Fruit fly (Drosophila melanogaster) whole organism, embryonic: ENCODE measurements around the gene CG17855.

ENCODE experiments used
- Atf6 ChIP-seq: fragments of 200-800 bp; sonication (Bioruptor generic); IDR thresholded peaks from 2 replicates; pipeline ENCODE4 v1.3.6; 2022; ENCODE audit warnings: missing biosample characterization, missing genetic modification characterization
- CG10274 ChIP-seq: fragments of 200-800 bp; sonication (Bioruptor generic); optimal IDR thresholded peaks from 3 replicates; lab custom pipeline; 2017; ENCODE audit warnings: missing biosample characterization, mild to moderate bottlenecking, missing genetic modification characterization
- CG11247 ChIP-seq: fragments of 200-800 bp; sonication (Bioruptor generic); IDR thresholded peaks from 2 replicates; pipeline ENCODE4 v1.3.6; 2022; ENCODE audit warnings: missing biosample characterization, missing genetic modification characterization
- CG12299 ChIP-seq: fragments of 200-800 bp; sonication (Bioruptor generic); optimal IDR thresholded peaks from 2 replicates; lab custom pipeline; 2018; ENCODE audit warnings: missing biosample characterization, mild to moderate bottlenecking, missing genetic modification characterization
- CG15011 ChIP-seq: fragments of 200-800 bp; sonication (Bioruptor generic); optimal IDR thresholded peaks from 3 replicates; lab custom pipeline; 2018; ENCODE audit warnings: missing biosample characterization, mild to moderate bottlenecking, missing genetic modification characterization
- CG18764 ChIP-seq: fragments of 200-800 bp; sonication (Bioruptor generic); optimal IDR thresholded peaks from 3 replicates; lab custom pipeline; 2016; ENCODE audit warnings: missing biosample characterization, missing genetic modification characterization
- CG30403 ChIP-seq: fragments of 200-800 bp; sonication (Bioruptor generic); optimal IDR thresholded peaks from 3 replicates; lab custom pipeline; 2016; ENCODE audit warnings: missing biosample characterization, missing genetic modification characterization
- CG5245 ChIP-seq: fragments of 200-800 bp; sonication (Bioruptor generic); optimal IDR thresholded peaks from 3 replicates; lab custom pipeline; 2016; ENCODE audit warnings: missing biosample characterization, missing genetic modification characterization
- CG7928 ChIP-seq: fragments of 200-800 bp; sonication (Bioruptor generic); optimal IDR thresholded peaks from 2 replicates; lab custom pipeline; 2017; ENCODE audit warnings: missing biosample characterization, mild to moderate bottlenecking, missing genetic modification characterization
- CG8388 ChIP-seq: fragments of 200-800 bp; sonication (Bioruptor generic); optimal IDR thresholded peaks from 2 replicates; lab custom pipeline; 2019; ENCODE audit warnings: missing biosample characterization, mild to moderate bottlenecking, missing genetic modification characterization, moderate library complexity
- CG8924 ChIP-seq: fragments of 200-800 bp; optimal IDR thresholded peaks from 3 replicates; lab custom pipeline; 2019; ENCODE audit warnings: missing biosample characterization, mild to moderate bottlenecking, missing genetic modification characterization, moderate library complexity
- CG9817 ChIP-seq: fragments of 200-800 bp; sonication (Bioruptor generic); optimal IDR thresholded peaks from 2 replicates; lab custom pipeline; 2018; ENCODE audit warnings: missing biosample characterization, mild to moderate bottlenecking, missing genetic modification characterization, moderate library complexity
- CHES-1-like ChIP-seq: fragments of 200-800 bp; sonication (Bioruptor generic); optimal IDR thresholded peaks from 2 replicates; lab custom pipeline; 2016; ENCODE audit warnings: missing biosample characterization, missing genetic modification characterization
- Chrac-16 ChIP-seq: fragments of 200-800 bp; sonication (Bioruptor generic); optimal IDR thresholded peaks from 3 replicates; lab custom pipeline; 2016; ENCODE audit warnings: missing biosample characterization, missing genetic modification characterization
- D19B ChIP-seq: fragments of 200-800 bp; sonication (Bioruptor generic); optimal IDR thresholded peaks from 2 replicates; lab custom pipeline; 2017; ENCODE audit warnings: missing biosample characterization, mild to moderate bottlenecking, missing genetic modification characterization
- Dfd ChIP-seq, 2 experiments: fragments of >200 bp; optimal IDR thresholded peaks; 2 replicates each; lab custom pipeline; 2017; ENCODE audit warnings: missing biosample characterization in 2 of 2, missing genetic modification characterization in 2 of 2
- Ets65A ChIP-seq: fragments of 200-800 bp; sonication (Bioruptor generic); peaks from one replicate; lab custom pipeline; 2016; ENCODE audit warnings: missing biosample characterization, missing genetic modification characterization
- Fer3 ChIP-seq: fragments of 200-800 bp; sonication (Bioruptor generic); optimal IDR thresholded peaks from 2 replicates; lab custom pipeline; 2018; ENCODE audit warnings: missing biosample characterization, mild to moderate bottlenecking, missing genetic modification characterization, moderate library complexity
- HLH4C ChIP-seq: fragments of 200-800 bp; sonication (Bioruptor generic); IDR thresholded peaks from 3 replicates; pipeline ENCODE4 v1.3.6; 2022; ENCODE audit warnings: missing biosample characterization, missing genetic modification characterization; ENCODE audit not compliant: partially characterized antibody
- Hand ChIP-seq: fragments of 200-800 bp; sonication (Bioruptor generic); optimal IDR thresholded peaks from 2 replicates; lab custom pipeline; 2017; ENCODE audit warnings: mild to moderate bottlenecking, missing biosample characterization, missing genetic modification reagents, missing genetic modification characterization
- Hmr ChIP-seq: fragments of 200-800 bp; sonication (Bioruptor generic); optimal IDR thresholded peaks from 3 replicates; lab custom pipeline; 2017; ENCODE audit warnings: mild to moderate bottlenecking, missing biosample characterization, missing genetic modification reagents, missing genetic modification characterization
- Kr ChIP-seq: fragments of 200-800 bp; sonication (Bioruptor generic); optimal IDR thresholded peaks from 2 replicates; lab custom pipeline; 2017; ENCODE audit warnings: missing biosample characterization, mild to moderate bottlenecking, missing genetic modification characterization
- Med ChIP-seq: fragments of 200-800 bp; sonication (Bioruptor generic); peaks from one replicate; lab custom pipeline; 2016; ENCODE audit warnings: missing biosample characterization, missing genetic modification characterization, mild to moderate bottlenecking, inconsistent platforms, moderate library complexity
- Scr ChIP-seq: fragments of 200-800 bp; sonication (Bioruptor generic); IDR thresholded peaks from 2 replicates; pipeline ENCODE4 v1.3.6; 2022; ENCODE audit warnings: missing biosample characterization, missing genetic modification characterization; ENCODE audit not compliant: partially characterized antibody
- Sox100B ChIP-seq: fragments of 200-800 bp; sonication (Bioruptor generic); optimal IDR thresholded peaks from 3 replicates; lab custom pipeline; 2018; ENCODE audit warnings: missing biosample characterization, mild to moderate bottlenecking, missing genetic modification characterization
- Sox102F ChIP-seq: fragments of 200-800 bp; sonication (Bioruptor generic); optimal IDR thresholded peaks from 2 replicates; lab custom pipeline; 2018; ENCODE audit warnings: missing biosample characterization, mild to moderate bottlenecking, missing genetic modification characterization, moderate library complexity
- Stat92E ChIP-seq, 3 experiments: fragments of >200 bp in 2 of 3; fragments of 200-800 bp in 1 of 3; sonication (Bioruptor generic) in 1 of 3; optimal IDR thresholded peaks; 2 replicates each; lab custom pipeline; 2017 to 2019; ENCODE audit warnings: missing biosample characterization in 3 of 3, missing genetic modification characterization in 3 of 3, mild to moderate bottlenecking in 1 of 3, moderate library complexity in 1 of 3
- Xbp1 ChIP-seq: fragments of 200-800 bp; sonication (Bioruptor generic); optimal IDR thresholded peaks from 3 replicates; lab custom pipeline; 2016; ENCODE audit warnings: missing biosample characterization, mild to moderate bottlenecking, missing genetic modification characterization
- al ChIP-seq: fragments of 200-800 bp; sonication (Bioruptor generic); IDR thresholded peaks from 2 replicates; pipeline ENCODE4 v1.3.6; 2022; ENCODE audit warnings: missing biosample characterization, missing genetic modification characterization
- bab2 ChIP-seq: fragments of 200-800 bp; sonication (Bioruptor generic); optimal IDR thresholded peaks from 2 replicates; lab custom pipeline; 2016; ENCODE audit warnings: missing biosample characterization, missing genetic modification characterization
- danr ChIP-seq: fragments of 200-800 bp; sonication (Bioruptor generic); IDR thresholded peaks from 2 replicates; pipeline ENCODE4 v1.3.6; 2022; ENCODE audit warnings: missing biosample characterization, missing genetic modification characterization
- ems ChIP-seq: fragments of 200-800 bp; sonication (Bioruptor generic); optimal IDR thresholded peaks from 3 replicates; lab custom pipeline; 2016; ENCODE audit warnings: missing biosample characterization, missing genetic modification characterization
- fd3F ChIP-seq: fragments of 200-800 bp; sonication (Bioruptor generic); optimal IDR thresholded peaks from 2 replicates; lab custom pipeline; 2018; ENCODE audit warnings: missing biosample characterization, mild to moderate bottlenecking, missing genetic modification characterization, moderate library complexity
- ftz-f1 ChIP-seq: fragments of 200-800 bp; sonication (Bioruptor generic); optimal IDR thresholded peaks from 2 replicates; lab custom pipeline; 2016; ENCODE audit warnings: missing biosample characterization, missing genetic modification characterization
- gfzf ChIP-seq: fragments of 200-800 bp; sonication (Bioruptor generic); optimal IDR thresholded peaks from 2 replicates; lab custom pipeline; 2016; ENCODE audit warnings: missing biosample characterization, mild to moderate bottlenecking, missing genetic modification characterization, moderate library complexity
- grau ChIP-seq: fragments of 200-800 bp; optimal IDR thresholded peaks from 3 replicates; lab custom pipeline; 2019; ENCODE audit warnings: missing biosample characterization, mild to moderate bottlenecking, missing genetic modification characterization, moderate library complexity
- gsb ChIP-seq: fragments of 200-800 bp; sonication (Bioruptor generic); IDR thresholded peaks from 2 replicates; pipeline ENCODE4 v1.3.6; 2022; ENCODE audit warnings: missing biosample characterization, missing genetic modification characterization
- nau ChIP-seq: fragments of 200-800 bp; sonication (Bioruptor generic); optimal IDR thresholded peaks from 3 replicates; lab custom pipeline; 2017; ENCODE audit warnings: missing biosample characterization, mild to moderate bottlenecking, missing genetic modification characterization, missing genetic modification reagents
- onecut ChIP-seq: fragments of 200-800 bp; sonication (Bioruptor generic); IDR thresholded peaks from 2 replicates; pipeline ENCODE4 v1.3.6; 2022; ENCODE audit warnings: missing biosample characterization, missing genetic modification characterization
- pan ChIP-seq, 4 experiments: fragments of >200 bp in 3 of 4; fragments of 200-800 bp in 1 of 4; sonication (Bioruptor generic) in 1 of 4; optimal IDR thresholded peaks in 3 of 4; IDR thresholded peaks in 1 of 4; 2 replicates each; pipeline versions ENCODE4 v1.3.6 to Lab custom; 2017 to 2022; ENCODE audit warnings: missing biosample characterization in 2 of 4, missing genetic modification characterization in 2 of 4, mixed read lengths in 1 of 4
- peb ChIP-seq: fragments of 200-800 bp; sonication (Bioruptor generic); IDR thresholded peaks from 2 replicates; pipeline ENCODE4 v1.3.6; 2022; ENCODE audit warnings: missing biosample characterization, missing genetic modification characterization
- pho ChIP-seq: fragments of 200-800 bp; sonication (Bioruptor generic); optimal IDR thresholded peaks from 2 replicates; lab custom pipeline; 2016; ENCODE audit warnings: missing biosample characterization, missing genetic modification characterization
- ranshi ChIP-seq: fragments of 200-800 bp; sonication (Bioruptor generic); IDR thresholded peaks from 2 replicates; pipeline ENCODE4 v1.3.6; 2022; ENCODE audit warnings: missing biosample characterization, missing genetic modification characterization
- ro ChIP-seq: fragments of 200-800 bp; sonication (Bioruptor generic); IDR thresholded peaks from 2 replicates; pipeline ENCODE4 v1.3.6; 2022; ENCODE audit warnings: missing biosample characterization, missing genetic modification characterization
- sc ChIP-seq, 3 experiments: fragments of >200 bp in 2 of 3; fragments of 200-800 bp in 1 of 3; sonication (Bioruptor generic) in 1 of 3; optimal IDR thresholded peaks; 2 replicates in 2 of 3; 3 replicates in 1 of 3; lab custom pipeline; 2017; ENCODE audit warnings: mild to moderate bottlenecking in 1 of 3, missing biosample characterization in 1 of 3, missing genetic modification characterization in 1 of 3, missing genetic modification reagents in 1 of 3
- sisA ChIP-seq: fragments of 200-800 bp; sonication (Bioruptor generic); IDR thresholded peaks from 2 replicates; pipeline ENCODE4 v1.3.6; 2022; ENCODE audit warnings: missing biosample characterization, missing genetic modification characterization
- tap ChIP-seq: fragments of 200-800 bp; optimal IDR thresholded peaks from 3 replicates; lab custom pipeline; 2019; ENCODE audit warnings: missing biosample characterization, mild to moderate bottlenecking, missing genetic modification characterization, moderate library complexity
- tup ChIP-seq: fragments of 200-800 bp; sonication (Bioruptor generic); optimal IDR thresholded peaks from 2 replicates; lab custom pipeline; 2016; ENCODE audit warnings: missing biosample characterization, mild to moderate bottlenecking, missing genetic modification characterization, moderate library complexity
- unpg ChIP-seq: fragments of 200-800 bp; sonication (Bioruptor generic); optimal IDR thresholded peaks from 3 replicates; lab custom pipeline; 2018; ENCODE audit warnings: missing biosample characterization, mild to moderate bottlenecking, missing genetic modification characterization, moderate library complexity

Gene CG17855

dm6 chr2L:9567398-9567856, 27.1 kb downstream of the CG17855 start (continued):
- peak; percentile 93 for TF ChIP-seq gsb
- TF ChIP-seq Sox100B (GFP tag; lab: Kevin White, UChicago), result peak; percentile 98
- TF ChIP-seq sc (optimal IDR thresholded peaks at IDR 0.05; lab: Kevin White, UChicago), result no peak
- peak; percentile 96 for TF ChIP-seq sc (GFP tag; optimal IDR thresholded peaks at IDR 0.05; lab: Kevin White, UChicago)
- TF ChIP-seq Stat92E (GFP tag; optimal IDR thresholded peaks at IDR 0.05; lab: Kevin White, UChicago), result no peak
- TF ChIP-seq Scr, result peak; percentile 15; the same call in 1 of the 2 replicates
- TF ChIP-seq Med (GFP tag; lab: Kevin White, UChicago), result peak; percentile 100
- TF ChIP-seq CG11247 (GFP tag; lab: Robert Waterston, UW), result peak; percentile 97
- peak; percentile 97 for TF ChIP-seq onecut
- TF ChIP-seq ems (GFP tag; lab: Kevin White, UChicago), result peak; percentile 95
- TF ChIP-seq Chrac-16 (GFP tag; lab: Kevin White, UChicago), result peak; percentile 81
- TF ChIP-seq D19B (GFP tag; lab: Kevin White, UChicago), result peak; percentile 94
- TF ChIP-seq fd3F (GFP tag; lab: Kevin White, UChicago), result peak; percentile 98
- TF ChIP-seq sisA (GFP tag; lab: Robert Waterston, UW), result peak; percentile 41; the same call in 1 of the 2 replicates
- peak; percentile 79 for TF ChIP-seq bab2 (GFP tag; lab: Kevin White, UChicago)
- peak; percentile 72; the same call in 1 of the 2 replicates for TF ChIP-seq ro (GFP tag; lab: Robert Waterston, UW)
- peak; percentile 94 for TF ChIP-seq tup (GFP tag; lab: Kevin White, UChicago)
- peak; percentile 89 for TF ChIP-seq al (GFP tag; lab: Robert Waterston, UW)
- peak; percentile 99 for TF ChIP-seq CG12299 (tag; lab: Kevin White, UChicago)
- TF ChIP-seq Kr (GFP tag; lab: Kevin White, UChicago), result peak; percentile 76
- TF ChIP-seq ftz-f1, result peak; percentile 93
- TF ChIP-seq Fer3 (tag; lab: Kevin White, UChicago), result peak; percentile 99
- peak; percentile 86 for TF ChIP-seq peb
- no peak for TF ChIP-seq Dfd (GFP tag; optimal IDR thresholded peaks at IDR 0.05; lab: Kevin White, UChicago)
- peak; percentile 97 for TF ChIP-seq Atf6 (GFP tag; lab: Robert Waterston, UW)
- peak; percentile 0 for TF ChIP-seq gfzf (GFP tag; lab: Kevin White, UChicago)
- peak; percentile 96 for TF ChIP-seq Sox102F (GFP tag; lab: Kevin White, UChicago)
- peak; percentile 95 for TF ChIP-seq CG10274
- peak; percentile 97 for TF ChIP-seq CG9817 (tag; lab: Kevin White, UChicago)
- TF ChIP-seq CG8388 (GFP tag; lab: Kevin White, UChicago), result peak; percentile 96
- TF ChIP-seq Ets65A, result peak; percentile 99
- peak; percentile 99 for TF ChIP-seq CG15011
- peak; percentile 75; the same call in 1 of the 2 replicates for TF ChIP-seq danr (GFP tag; lab: Robert Waterston, UW)
- peak; percentile 90 for TF ChIP-seq CG30403 (GFP tag; lab: Kevin White, UChicago)
- TF ChIP-seq ranshi (GFP tag; lab: Robert Waterston, UW), result peak; percentile 96
- peak; percentile 94 for TF ChIP-seq tap
- peak; percentile 97 for TF ChIP-seq CHES-1-like (GFP tag; lab: Kevin White, UChicago)
- peak; percentile 100 for TF ChIP-seq nau (GFP tag; lab: Kevin White, UChicago)
- peak; percentile 98 for TF ChIP-seq unpg (GFP tag; lab: Kevin White, UChicago)
- TF ChIP-seq HLH4C (GFP tag; lab: Robert Waterston, UW), result no peak
- TF ChIP-seq Hmr (GFP tag; lab: Kevin White, UChicago), result peak; percentile 100
- peak; percentile 95 for TF ChIP-seq grau (tag; lab: Kevin White, UChicago)
- TF ChIP-seq CG8924 (tag; lab: Kevin White, UChicago), result peak; percentile 94
- TF ChIP-seq CG7928 (GFP tag; lab: Kevin White, UChicago), result peak; percentile 80
- peak; percentile 96 for TF ChIP-seq CG5245 (GFP tag; lab: Kevin White, UChicago)
- peak; percentile 96 for TF ChIP-seq Xbp1
- TF ChIP-seq pan (optimal IDR thresholded peaks at IDR 0.05; lab: Kevin White, UChicago), result no peak
- peak in 1 of 2 experiments; percentile 96 for TF ChIP-seq pan (GFP tag; optimal IDR thresholded peaks at IDR 0.05 in 1 of 2, IDR thresholded peaks at IDR 0.05 in 1 of 2)
- peak; percentile 98 for TF ChIP-seq Hand (GFP tag; lab: Kevin White, UChicago)
- TF ChIP-seq pho (GFP tag; lab: Kevin White, UChicago), result peak; percentile 90
- TF ChIP-seq CG18764 (GFP tag; lab: Kevin White, UChicago), result peak; percentile 96
